Worm (Caenorhabditis elegans): Measurements from ENCODE around the gene Y77E11A.16.

Y77E11A.16 gene

DNA sequence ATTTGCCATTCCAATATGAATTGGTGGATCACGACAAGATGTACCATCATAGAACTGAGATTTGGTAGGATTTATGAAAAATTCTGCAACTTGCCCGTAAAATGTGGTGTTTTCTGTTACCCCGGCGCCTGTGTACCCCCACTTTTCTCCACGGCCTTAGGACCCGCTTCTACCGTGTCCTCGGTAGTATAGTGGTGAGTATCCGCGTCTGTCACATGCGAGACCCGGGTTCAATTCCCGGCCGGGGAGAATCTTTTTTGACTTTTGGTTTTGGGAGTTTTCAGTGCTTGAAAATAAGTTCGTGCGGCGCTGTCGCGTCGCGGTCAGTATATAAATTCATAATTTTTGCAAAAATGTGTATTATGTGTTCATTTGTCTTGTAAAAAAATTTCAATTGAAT lies 29.2 kb downstream of the Y77E11A.16 start (continued):
- TF ChIP-seq F37B4.10 (GFP tag; IDR thresholded peaks at IDR 0.05): no peak
- 0 out of 2 replicates have a peak, but pooled peaks have one; percentile 19 for TF ChIP-seq Y53F4B.3 (GFP tag; IDR thresholded peaks at IDR 0.05)
- TF ChIP-seq nhr-90 (tag; optimal IDR thresholded peaks at IDR 0.05): peak; percentile 12
- peak; percentile 85 for TF ChIP-seq lin-26 (GFP tag; IDR thresholded peaks at IDR 0.05)
- peak; percentile 14 for TF ChIP-seq snpc-1.3 (tag; optimal IDR thresholded peaks at IDR 0.05; ENCODE audit: insufficient read depth)
- 0 out of 2 replicates have a peak, but pooled peaks have one; percentile 63 for TF ChIP-seq madf-3 (GFP tag; IDR thresholded peaks at IDR 0.05)
- TF ChIP-seq hmg-1.2 (GFP tag; IDR thresholded peaks at IDR 0.05): peak; percentile 46
- TF ChIP-seq lin-40 (tag; optimal IDR thresholded peaks at IDR 0.05): no peak
- no peak for TF ChIP-seq bed-2 (GFP tag; IDR thresholded peaks at IDR 0.05)
- TF ChIP-seq ceh-27 (GFP tag; optimal IDR thresholded peaks at IDR 0.05): no peak
- peak in 1 of 2 experiments; percentile 25 for TF ChIP-seq rec-8 (tag; optimal IDR thresholded peaks at IDR 0.05)
- TF ChIP-seq snpc-1.1 (tag; optimal IDR thresholded peaks at IDR 0.05; ENCODE audit: insufficient read depth): peak; percentile 27
- peak; percentile 88 for TF ChIP-seq tbp1 (GFP tag; optimal IDR thresholded peaks at IDR 0.05)
- TF ChIP-seq cebp-2 (GFP tag; IDR thresholded peaks at IDR 0.05): no peak

DNA sequence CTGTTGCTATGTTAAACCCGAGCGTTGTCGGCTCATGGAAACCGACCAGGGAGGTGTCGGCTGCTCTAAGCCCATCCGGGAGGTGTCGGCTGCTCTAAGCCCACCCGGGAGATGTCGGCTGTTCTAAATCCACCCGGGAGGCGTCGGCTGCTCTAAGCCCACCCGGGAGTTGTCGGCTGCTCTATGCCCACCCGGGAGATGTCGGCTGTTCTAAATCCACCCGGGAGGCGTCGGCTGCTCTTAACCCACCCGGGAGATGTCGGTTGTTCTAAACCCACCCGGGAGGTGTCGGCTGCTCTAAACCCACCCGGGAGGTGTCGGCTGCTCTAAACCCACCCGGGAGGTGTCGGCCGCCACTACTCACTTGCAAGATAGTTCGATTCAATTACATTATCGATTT lies 30.7 kb downstream of the Y77E11A.16 start:
- TF ChIP-seq die-1 (tag; optimal IDR thresholded peaks at IDR 0.05) (no peak), lin-26 (GFP tag; IDR thresholded peaks at IDR 0.05) (0 out of 2 replicates have a peak, but pooled peaks have one; percentile 28), madf-6 (GFP tag; IDR thresholded peaks at IDR 0.05) (no peak), snpc-4 (GFP tag; optimal IDR thresholded peaks at IDR 0.05) (no peak), snpc-4 (tag; optimal IDR thresholded peaks at IDR 0.05) (peak in 1 of 4 experiments; percentile 51), zfh-2 (GFP tag; conservative IDR thresholded peaks at IDR 0.05) (peak; percentile 91), egrh-3 (GFP tag; IDR thresholded peaks at IDR 0.05) (peak; percentile 90)

DNA sequence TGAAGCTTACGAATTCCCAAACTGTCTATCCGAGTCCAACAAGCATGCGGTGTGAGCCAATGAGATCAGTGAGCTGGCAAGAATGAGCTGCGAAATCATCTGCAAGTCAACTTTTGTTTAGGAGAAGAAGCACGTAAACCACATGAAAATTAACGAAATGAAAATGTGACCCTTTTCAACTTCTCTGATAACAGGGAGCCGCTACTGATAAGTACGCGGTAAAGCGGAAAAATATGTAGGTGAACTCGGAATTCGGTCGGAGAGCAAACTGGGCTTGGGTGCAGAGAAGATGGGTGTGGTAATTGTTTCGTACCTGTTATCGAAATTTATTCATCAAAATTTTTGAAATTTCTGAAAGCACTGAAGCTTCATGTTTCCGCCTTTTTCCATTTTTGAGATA lies 31.3 kb downstream of the Y77E11A.16 start, which contains the start of gene clec-172:
TSS of gene clec-172 (minus strand) at position 101 of the 400 bp plus-strand sequence.
- TF ChIP-seq sea-2 (GFP tag; IDR thresholded peaks at IDR 0.05) (no peak), nhr-80 (tag; optimal IDR thresholded peaks at IDR 0.05) (peak; percentile 1)

DNA sequence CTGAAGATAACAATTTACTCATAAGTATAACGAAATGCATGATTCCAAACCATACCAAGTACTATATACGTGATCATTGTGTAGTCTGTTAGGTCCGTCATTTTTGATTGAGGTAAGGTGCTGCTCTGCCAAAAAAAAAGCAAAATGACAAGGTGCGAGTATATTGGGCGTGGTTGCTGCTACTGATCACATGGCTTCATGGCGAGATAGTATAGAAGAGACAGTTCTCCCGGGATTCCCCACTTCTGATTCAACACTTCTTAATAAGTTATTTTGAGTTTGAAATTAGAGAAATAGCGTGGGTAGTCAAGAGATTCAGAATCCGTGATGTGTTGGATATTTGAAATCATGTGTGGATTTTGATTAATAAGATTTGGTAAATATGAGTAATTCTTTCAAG lies 36.0 kb downstream of the Y77E11A.16 start, which contains the start of gene K03H6.4:
TSS of gene K03H6.4 (minus strand) at position 101 of the 400 bp plus-strand sequence.
- TF ChIP-seq chd-7 (tag; optimal IDR thresholded peaks at IDR 0.05): no peak
- TF ChIP-seq tlf-1 (GFP tag; optimal IDR thresholded peaks at IDR 0.05): no peak
- TF ChIP-seq ztf-6 (GFP tag; IDR thresholded peaks at IDR 0.05): no peak

DNA sequence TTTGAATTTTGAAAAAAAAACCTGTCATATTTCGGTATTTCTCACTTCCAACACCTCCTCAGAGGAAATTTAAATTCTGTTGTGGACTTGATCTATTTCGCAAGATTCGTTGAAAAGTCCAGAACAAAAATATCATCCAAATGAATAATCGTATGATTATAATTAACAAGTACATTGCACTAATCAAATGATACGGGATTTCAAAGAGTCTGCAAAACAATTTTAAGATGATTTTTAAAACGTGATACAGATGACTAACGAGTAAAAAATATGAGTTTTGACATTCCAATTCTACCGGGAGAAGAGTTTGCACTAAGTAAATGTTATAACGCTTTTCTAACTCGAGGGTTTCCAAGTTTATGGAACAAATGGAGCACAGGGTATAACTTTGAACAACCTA lies 37.1 kb downstream of the Y77E11A.16 start:
- TF ChIP-seq F33H1.4 (GFP tag; IDR thresholded peaks at IDR 0.05) (no peak), ztf-18 (tag; optimal IDR thresholded peaks at IDR 0.05) (no peak), T26A5.8 (tag; optimal IDR thresholded peaks at IDR 0.05) (no peak), ekl-4 (GFP tag; IDR thresholded peaks at IDR 0.05) (no peak), bed-2 (GFP tag; IDR thresholded peaks at IDR 0.05) (no peak), somi-1 (GFP tag; optimal IDR thresholded peaks at IDR 0.05) (no peak), mes-4 (tag; optimal IDR thresholded peaks at IDR 0.05) (no peak), ztf-3 (GFP tag; optimal IDR thresholded peaks at IDR 0.05) (no peak), nhr-27 (tag; optimal IDR thresholded peaks at IDR 0.05) (no peak), gei-17 (GFP tag; optimal IDR thresholded peaks at IDR 0.05) (no peak), F55B11.4 (tag; optimal IDR thresholded peaks at IDR 0.05; ENCODE audit: borderline replicate concordance, insufficient read depth) (no peak), lin-40 (tag; optimal IDR thresholded peaks at IDR 0.05) (no peak), chd-7 (tag; optimal IDR thresholded peaks at IDR 0.05) (no peak), efl-1 (GFP tag; optimal IDR thresholded peaks at IDR 0.05) (no peak), Y56A3A.18 (GFP tag; IDR thresholded peaks at IDR 0.05) (no peak), nhr-80 (tag; optimal IDR thresholded peaks at IDR 0.05) (no peak), nhr-179 (tag; optimal IDR thresholded peaks at IDR 0.05) (no peak), K12H6.12 (tag; optimal IDR thresholded peaks at IDR 0.05) (no peak), ceh-58 (GFP tag; IDR thresholded peaks at IDR 0.05) (no peak)
